Worm (Caenorhabditis elegans): Measurements from ENCODE around the gene hum-4.

The hum-4 gene

DNA sequence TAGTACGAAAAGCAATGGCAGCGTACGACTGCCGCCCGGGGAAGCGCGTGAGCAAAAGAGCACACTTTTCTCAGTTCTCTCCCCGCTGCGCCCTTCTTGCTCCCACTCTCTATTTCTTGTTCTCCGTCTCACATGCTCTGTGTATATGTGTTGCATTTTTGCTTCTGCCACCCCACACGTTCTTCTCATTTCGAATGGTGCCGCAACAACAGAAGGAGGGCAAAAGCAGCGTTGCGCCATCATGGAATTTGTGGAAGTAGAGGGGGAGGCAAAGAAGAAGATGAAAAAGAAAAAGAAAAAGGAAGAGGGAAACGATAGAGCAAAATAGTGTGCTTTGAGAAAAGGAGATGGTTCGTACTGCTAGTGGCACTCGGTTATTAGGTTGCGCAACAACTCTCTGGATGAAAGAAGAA lies 33.9 kb upstream of the hum-4 start (continued):
- no peak for TF ChIP-seq peb-1 (tag; optimal IDR thresholded peaks at IDR 0.05)
- TF ChIP-seq ZK546.5 (tag; optimal IDR thresholded peaks at IDR 0.05), result no peak
- peak; percentile 84 for TF ChIP-seq sem-4 (tag; optimal IDR thresholded peaks at IDR 0.05)
- peak; percentile 43 for TF ChIP-seq lin-13 (GFP tag; optimal IDR thresholded peaks at IDR 0.05)
- TF ChIP-seq elt-1 (tag; optimal IDR thresholded peaks at IDR 0.05), result no peak
- TF ChIP-seq blmp-1 (tag; optimal IDR thresholded peaks at IDR 0.05; ENCODE audit: insufficient read depth), result no peak
- TF ChIP-seq mdl-1 (tag; optimal IDR thresholded peaks at IDR 0.05), result peak; percentile 41 to 88
- TF ChIP-seq nhr-23 (tag; optimal IDR thresholded peaks at IDR 0.05), result no peak
- TF ChIP-seq ceh-82 (tag; optimal IDR thresholded peaks at IDR 0.05), result peak; percentile 38
- peak; percentile 90 for TF ChIP-seq F13H6.1 (tag; optimal IDR thresholded peaks at IDR 0.05)
- peak; percentile 54 for TF ChIP-seq egl-27 (tag; optimal IDR thresholded peaks at IDR 0.05)
- TF ChIP-seq ztf-4 (tag; optimal IDR thresholded peaks at IDR 0.05), result peak; percentile 80
- no peak for TF ChIP-seq aly-2 (tag; optimal IDR thresholded peaks at IDR 0.05)
- TF ChIP-seq unc-55 (GFP tag; optimal IDR thresholded peaks at IDR 0.05), result peak; percentile 80
- no peak for TF ChIP-seq nhr-10 (tag; optimal IDR thresholded peaks at IDR 0.05)
- TF ChIP-seq nhr-77 (tag; optimal IDR thresholded peaks at IDR 0.05), result no peak
- TF ChIP-seq elt-3 (tag; optimal IDR thresholded peaks at IDR 0.05), result no peak

ce11 chrX:11466444-11467319 lies 33.3 kb upstream of the hum-4 start:
- TF ChIP-seq sma-9 (GFP tag; optimal IDR thresholded peaks at IDR 0.05) (peak; percentile 8), sma-9 (tag; optimal IDR thresholded peaks at IDR 0.05) (no peak), nhr-77 (tag; optimal IDR thresholded peaks at IDR 0.05) (no peak), F13H6.1 (tag; optimal IDR thresholded peaks at IDR 0.05) (peak; percentile 44), fos-1 (tag; optimal IDR thresholded peaks at IDR 0.05) (peak; percentile 14)

ce11 chrX:11465215-11465614 lies 31.8 kb upstream of the hum-4 start, which contains the start of gene lin-14:
Gene lin-14 (plus strand): TSS chrX:11465560.
- TF ChIP-seq sma-3 (GFP tag; optimal IDR thresholded peaks at IDR 0.05) (peak; percentile 79), ceh-16 (tag; optimal IDR thresholded peaks at IDR 0.05) (peak; percentile 80), R02D3.7 (tag; optimal IDR thresholded peaks at IDR 0.05) (no peak), nhr-77 (tag; optimal IDR thresholded peaks at IDR 0.05) (no peak), elt-3 (tag; optimal IDR thresholded peaks at IDR 0.05) (no peak), nhr-21 (tag; optimal IDR thresholded peaks at IDR 0.05) (peak; percentile 85), ZK546.5 (tag; optimal IDR thresholded peaks at IDR 0.05) (no peak), ceh-82 (tag; optimal IDR thresholded peaks at IDR 0.05) (no peak), snpc-4 (tag; optimal IDR thresholded peaks at IDR 0.05) (no peak), ztf-4 (tag; optimal IDR thresholded peaks at IDR 0.05) (no peak), egl-27 (tag; optimal IDR thresholded peaks at IDR 0.05) (peak; percentile 68), Y55F3AM.14 (GFP tag; optimal IDR thresholded peaks at IDR 0.05) (peak; percentile 55), ztf-11 (tag; optimal IDR thresholded peaks at IDR 0.05) (no peak), mbf-1 (tag; optimal IDR thresholded peaks at IDR 0.05) (no peak), lin-39 (tag; optimal IDR thresholded peaks at IDR 0.05) (no peak), ama-1 (optimal IDR thresholded peaks at IDR 0.05) (no peak), lin-11 (tag; optimal IDR thresholded peaks at IDR 0.05) (no peak), unc-62 (GFP tag; optimal IDR thresholded peaks at IDR 0.05) (peak; percentile 33), skn-1 (tag; optimal IDR thresholded peaks at IDR 0.05) (no peak), peb-1 (tag; optimal IDR thresholded peaks at IDR 0.05) (peak; percentile 81), ztf-1 (GFP tag; conservative IDR thresholded peaks at IDR 0.05) (no peak), C34F6.9 (tag; optimal IDR thresholded peaks at IDR 0.05) (peak; percentile 54), nhr-23 (tag; optimal IDR thresholded peaks at IDR 0.05) (no peak), aly-2 (tag; optimal IDR thresholded peaks at IDR 0.05) (no peak), alr-1 (tag; optimal IDR thresholded peaks at IDR 0.05) (no peak), crh-2 (tag; optimal IDR thresholded peaks at IDR 0.05) (peak; percentile 67), nhr-25 (tag; optimal IDR thresholded peaks at IDR 0.05) (peak; percentile 81), nhr-129 (tag; optimal IDR thresholded peaks at IDR 0.05) (peak; percentile 69), mab-5 (tag; optimal IDR thresholded peaks at IDR 0.05) (peak; percentile 53), unc-55 (GFP tag; optimal IDR thresholded peaks at IDR 0.05) (peak; percentile 69), unc-39 (tag; optimal IDR thresholded peaks at IDR 0.05) (no peak), mdl-1 (tag; optimal IDR thresholded peaks at IDR 0.05) (peak; percentile 13 to 43), nhr-6 (tag; optimal IDR thresholded peaks at IDR 0.05) (peak; percentile 41), blmp-1 (tag; optimal IDR thresholded peaks at IDR 0.05; ENCODE audit: insufficient read depth) (peak; percentile 66), elt-1 (tag; optimal IDR thresholded peaks at IDR 0.05) (no peak), nhr-11 (tag; optimal IDR thresholded peaks at IDR 0.05) (no peak), nhr-237 (tag; optimal IDR thresholded peaks at IDR 0.05) (no peak), sma-9 (GFP tag; optimal IDR thresholded peaks at IDR 0.05) (peak; percentile 90), sma-9 (tag; optimal IDR thresholded peaks at IDR 0.05) (no peak), F13H6.1 (tag; optimal IDR thresholded peaks at IDR 0.05) (peak; percentile 96), lsy-2 (tag; optimal IDR thresholded peaks at IDR 0.05) (peak; percentile 21 to 49), fos-1 (tag; optimal IDR thresholded peaks at IDR 0.05) (peak; percentile 66), nhr-10 (tag; optimal IDR thresholded peaks at IDR 0.05) (no peak), gmeb-1 (tag; optimal IDR thresholded peaks at IDR 0.05) (peak; percentile 0)

All from whole organism, L2 larva.